Worm (Caenorhabditis elegans) whole organism, late embryonic: ENCODE data around the gene nuo-5.

ENCODE experiments used
- C38D4.7 ChIP-seq: fragments of 200-800 bp; sonication (Bioruptor generic); optimal IDR thresholded peaks from 2 replicates; lab custom pipeline; 2018; ENCODE audit warnings: mild to moderate bottlenecking, missing genetic modification characterization, moderate library complexity, missing compliant biosample characterization
- K09A11.1 ChIP-seq: sonication (generic microtip); optimal IDR thresholded peaks from 2 replicates; lab custom pipeline; 2017; ENCODE audit warnings: antibody characterized with exemption, mild to moderate bottlenecking, missing genetic modification characterization, missing compliant biosample characterization; ENCODE audit not compliant: insufficient read depth
- T23F11.4 ChIP-seq: fragments of 200-800 bp; sonication (Bioruptor generic); optimal IDR thresholded peaks from 2 replicates; lab custom pipeline; 2018; ENCODE audit warnings: mild to moderate bottlenecking, missing genetic modification characterization, missing compliant biosample characterization
- Y22D7AL.16 ChIP-seq: sonication (generic microtip); optimal IDR thresholded peaks from 2 replicates; lab custom pipeline; 2016; ENCODE audit warnings: missing genetic modification characterization, missing compliant biosample characterization
- ceh-18 ChIP-seq: sonication (generic microtip); optimal IDR thresholded peaks from 2 replicates; lab custom pipeline; 2016; ENCODE audit warnings: missing genetic modification characterization, missing compliant biosample characterization
- ceh-2 ChIP-seq: sonication (generic microtip); optimal IDR thresholded peaks from 2 replicates; lab custom pipeline; 2016; ENCODE audit warnings: missing genotype, missing genetic modification characterization, missing compliant biosample characterization
- ceh-22 ChIP-seq: sonication (generic microtip); optimal IDR thresholded peaks from 2 replicates; lab custom pipeline; 2017; ENCODE audit warnings: missing biosample characterization, missing genetic modification characterization
- ceh-30 ChIP-seq: fragments of 150-350 bp; optimal IDR thresholded peaks from 2 replicates; lab custom pipeline; 2014; ENCODE audit warnings: missing biosample characterization, missing genetic modification characterization
- ceh-6 ChIP-seq: fragments of 200-800 bp; sonication (Bioruptor generic); optimal IDR thresholded peaks from 2 replicates; lab custom pipeline; 2018; ENCODE audit warnings: mild to moderate bottlenecking, missing genetic modification characterization, missing compliant biosample characterization
- ceh-9 ChIP-seq: sonication (generic microtip); optimal IDR thresholded peaks from 2 replicates; lab custom pipeline; 2016; ENCODE audit warnings: mild to moderate bottlenecking, missing genetic modification characterization, inconsistent platforms, missing compliant biosample characterization
- dmd-4 ChIP-seq: sonication (generic microtip); optimal IDR thresholded peaks from 2 replicates; lab custom pipeline; 2016; ENCODE audit warnings: borderline replicate concordance, missing genetic modification characterization, missing compliant biosample characterization
- dve-1 ChIP-seq: sonication (generic microtip); optimal IDR thresholded peaks from 2 replicates; lab custom pipeline; 2017; ENCODE audit warnings: antibody characterized with exemption, mild to moderate bottlenecking, missing genetic modification characterization, missing compliant biosample characterization
- elt-4 ChIP-seq: sonication (generic microtip); optimal IDR thresholded peaks from 2 replicates; lab custom pipeline; 2016; ENCODE audit warnings: missing genetic modification characterization, missing compliant biosample characterization
- eyg-1 ChIP-seq: sonication (generic microtip); optimal IDR thresholded peaks from 2 replicates; lab custom pipeline; 2016; ENCODE audit warnings: missing genotype, missing genetic modification characterization, missing compliant biosample characterization
- fkh-10 ChIP-seq: fragments of 150-350 bp; optimal IDR thresholded peaks from 2 replicates; lab custom pipeline; 2014; ENCODE audit warnings: missing biosample characterization, missing genetic modification reagents, missing genetic modification characterization
- gmeb-2 ChIP-seq: sonication (generic microtip); optimal IDR thresholded peaks from 2 replicates; lab custom pipeline; 2016; ENCODE audit warnings: missing genetic modification characterization, inconsistent platforms, missing compliant biosample characterization
- hlh-15 ChIP-seq: sonication (generic microtip); optimal IDR thresholded peaks from 2 replicates; lab custom pipeline; 2016; ENCODE audit warnings: missing genetic modification characterization, missing compliant biosample characterization
- hlh-30 ChIP-seq: sonication (generic microtip); optimal IDR thresholded peaks from 2 replicates; lab custom pipeline; 2017; ENCODE audit warnings: antibody characterized with exemption, missing genetic modification characterization, missing compliant biosample characterization; ENCODE audit not compliant: insufficient read depth
- lin-11 ChIP-seq: fragments of 200-800 bp; sonication (Bioruptor generic); optimal IDR thresholded peaks from 2 replicates; lab custom pipeline; 2018; ENCODE audit warnings: mild to moderate bottlenecking, missing genetic modification characterization, missing compliant biosample characterization
- madf-2 ChIP-seq: sonication (generic microtip); optimal IDR thresholded peaks from 2 replicates; lab custom pipeline; 2017; ENCODE audit warnings: missing genetic modification characterization, missing compliant biosample characterization
- mec-3 ChIP-seq: sonication (generic microtip); optimal IDR thresholded peaks from 2 replicates; lab custom pipeline; 2016; ENCODE audit warnings: borderline replicate concordance, missing genetic modification characterization, missing compliant biosample characterization
- nfya-1 ChIP-seq: sonication (generic microtip); optimal IDR thresholded peaks from 2 replicates; lab custom pipeline; 2017; ENCODE audit warnings: missing genetic modification characterization, mild to moderate bottlenecking, missing compliant biosample characterization, antibody characterized with exemption, moderate library complexity
- nhr-232 ChIP-seq: sonication (generic microtip); optimal IDR thresholded peaks from 2 replicates; lab custom pipeline; 2016; ENCODE audit warnings: missing genetic modification characterization, missing compliant biosample characterization
- npax-4 ChIP-seq: sonication (generic microtip); optimal IDR thresholded peaks from 2 replicates; lab custom pipeline; 2016; ENCODE audit warnings: missing genetic modification characterization, missing compliant biosample characterization
- odd-2 ChIP-seq: sonication (generic microtip); optimal IDR thresholded peaks from 2 replicates; lab custom pipeline; 2017; ENCODE audit warnings: antibody characterized with exemption, mild to moderate bottlenecking, missing genetic modification characterization, missing compliant biosample characterization
- pag-3 ChIP-seq: sonication (generic microtip); optimal IDR thresholded peaks from 2 replicates; lab custom pipeline; 2016; ENCODE audit warnings: missing compliant biosample characterization, missing genetic modification characterization, borderline replicate concordance
- pha-4 ChIP-seq: fragments of 150-350 bp; optimal IDR thresholded peaks from 2 replicates; lab custom pipeline; 2018; ENCODE audit warnings: missing biosample characterization, missing genetic modification reagents, missing genetic modification characterization
- pros-1 ChIP-seq: fragments of 150-350 bp; optimal IDR thresholded peaks from 2 replicates; lab custom pipeline; 2014; ENCODE audit warnings: missing biosample characterization, missing genetic modification reagents, missing genetic modification characterization
- rnt-1 ChIP-seq: sonication (generic microtip); optimal IDR thresholded peaks from 2 replicates; lab custom pipeline; 2016; ENCODE audit warnings: missing genetic modification characterization, missing compliant biosample characterization
- sdc-2 ChIP-seq: sonication (generic microtip); optimal IDR thresholded peaks from 2 replicates; lab custom pipeline; 2016; ENCODE audit warnings: missing genotype, missing genetic modification characterization, missing compliant biosample characterization
- sox-2 ChIP-seq: fragments of 200-800 bp; sonication (Bioruptor generic); IDR thresholded peaks from 2 replicates; pipeline ENCODE4 v1.3.6; 2022; ENCODE audit warnings: missing genetic modification reagents, missing genetic modification characterization, missing compliant biosample characterization
- sox-4 ChIP-seq: sonication (generic microtip); optimal IDR thresholded peaks from 2 replicates; lab custom pipeline; 2017; ENCODE audit warnings: mild to moderate bottlenecking, missing genetic modification characterization, inconsistent platforms, missing compliant biosample characterization
- ttx-3 ChIP-seq: sonication (generic microtip); optimal IDR thresholded peaks from 2 replicates; lab custom pipeline; 2016; ENCODE audit warnings: missing genetic modification reagents, missing genetic modification characterization, missing compliant biosample characterization
- unc-86 ChIP-seq: sonication (generic microtip); optimal IDR thresholded peaks from 2 replicates; lab custom pipeline; 2016; ENCODE audit warnings: missing genetic modification characterization, missing compliant biosample characterization

Gene nuo-5

DNA sequence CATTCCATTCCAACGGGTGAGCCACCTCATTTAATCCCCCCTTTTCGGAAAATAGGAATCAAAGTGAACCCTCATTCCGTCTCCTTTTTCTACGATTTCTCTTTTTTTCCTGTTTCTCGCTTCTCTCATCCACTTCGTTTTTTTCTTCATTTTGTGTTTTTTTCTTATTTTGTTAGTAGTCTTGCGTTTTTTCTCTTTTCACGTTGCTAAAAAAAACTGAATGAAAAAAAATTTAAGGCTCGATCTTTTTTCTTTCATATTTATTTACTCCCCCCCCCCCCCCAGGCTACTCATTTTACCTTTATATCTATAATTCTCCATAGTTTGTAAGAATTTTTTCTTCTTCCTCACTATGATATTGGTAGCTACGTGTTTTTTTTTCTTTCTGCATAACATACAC, 21.1 kb upstream of the nuo-5 start:
- no peak for TF ChIP-seq mec-3 (tag; lab: Kevin White, UChicago)
- TF ChIP-seq odd-2 (tag; lab: Kevin White, UChicago): no peak
- no peak for TF ChIP-seq rnt-1 (tag; lab: Kevin White, UChicago)
- no peak for TF ChIP-seq ceh-18
- no peak for TF ChIP-seq sdc-2
- no peak for TF ChIP-seq K09A11.1 (tag; lab: Kevin White, UChicago)
- no peak for TF ChIP-seq pha-4 (tag; lab: Kevin White, UChicago)
- TF ChIP-seq, all 69 proteins: peak for 0

ce11 chrV:2683497-2683896, 15.3 kb upstream of the nuo-5 start:
- TF ChIP-seq hlh-15 (tag; lab: Kevin White, UChicago): no peak
- TF ChIP-seq pag-3 (tag; lab: Kevin White, UChicago): no peak
- TF ChIP-seq elt-4: no peak
- TF ChIP-seq eyg-1 (tag; lab: Kevin White, UChicago): no peak

DNA sequence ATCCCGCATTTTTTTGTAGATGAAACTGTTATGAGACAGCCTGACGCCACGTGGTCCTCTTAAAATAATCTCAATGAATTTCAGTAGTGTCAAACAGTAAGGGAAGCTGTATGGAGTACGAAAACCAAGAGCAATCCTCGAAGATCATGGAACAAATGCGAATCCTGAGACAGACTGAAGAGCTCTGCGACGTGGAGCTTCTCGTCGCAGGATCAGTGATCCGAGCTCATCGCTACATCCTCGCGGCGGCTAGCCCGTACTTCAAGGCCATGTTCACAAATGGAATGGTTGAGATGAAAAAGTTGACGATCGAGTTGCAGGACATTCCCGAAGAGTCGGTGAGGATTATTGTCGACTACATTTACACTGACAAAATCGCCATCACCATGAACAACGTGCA, 14.5 kb upstream of the nuo-5 start:
- TF ChIP-seq C38D4.7 (GFP tag; lab: Kevin White, UChicago): no peak
- no peak for TF ChIP-seq sox-4 (tag; lab: Kevin White, UChicago)
- TF ChIP-seq nfya-1: no peak
- TF ChIP-seq gmeb-2 (tag; lab: Kevin White, UChicago): no peak
- TF ChIP-seq unc-86: no peak
- no peak for TF ChIP-seq nhr-232
- no peak for TF ChIP-seq ceh-30 (tag; lab: Kevin White, UChicago)
- no peak for TF ChIP-seq npax-4
- TF ChIP-seq ceh-2 (tag; lab: Kevin White, UChicago): no peak
- TF ChIP-seq T23F11.4: no peak
- TF ChIP-seq lin-11 (tag; lab: Kevin White, UChicago): no peak
- no peak for TF ChIP-seq pros-1 (tag; lab: Kevin White, UChicago)
- no peak for TF ChIP-seq pha-4 (tag; lab: Kevin White, UChicago)
- no peak for TF ChIP-seq odd-2 (tag; lab: Kevin White, UChicago)
- TF ChIP-seq, all 69 proteins: peak for 0

DNA sequence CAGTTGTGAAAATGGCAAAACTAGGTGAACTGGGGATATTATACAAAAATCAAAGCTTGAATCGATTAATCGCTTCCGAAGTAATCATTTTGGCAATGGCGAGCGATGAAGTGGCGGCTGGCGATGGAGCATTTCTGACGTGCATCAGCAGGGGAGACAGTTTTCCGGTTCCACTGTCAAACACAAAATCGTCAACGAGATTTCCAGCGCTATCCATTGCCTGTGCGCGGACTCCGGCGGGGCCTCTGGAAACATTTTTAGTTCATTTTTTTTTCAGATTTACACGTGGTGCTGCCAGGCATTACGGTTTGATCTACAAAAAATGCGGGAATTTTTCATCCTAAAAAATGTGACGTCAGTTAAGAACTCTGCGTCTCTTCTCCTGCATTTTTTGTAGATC, 10.2 kb upstream of the nuo-5 start:
- TF ChIP-seq rnt-1 (tag; lab: Kevin White, UChicago): no peak
- no peak for TF ChIP-seq Y22D7AL.16
- no peak for TF ChIP-seq K09A11.1 (tag; lab: Kevin White, UChicago)
- TF ChIP-seq odd-2 (tag; lab: Kevin White, UChicago): no peak
- no peak for TF ChIP-seq gmeb-2 (tag; lab: Kevin White, UChicago)
- no peak for TF ChIP-seq dve-1 (tag; lab: Kevin White, UChicago)
- no peak for TF ChIP-seq ceh-22 (tag; lab: Kevin White, UChicago)

ce11 chrV:2690478-2690877, 8.3 kb upstream of the nuo-5 start:
- TF ChIP-seq sox-2 (GFP tag; lab: Robert Waterston, UW): no peak
- TF ChIP-seq ceh-9: no peak
- no peak for TF ChIP-seq gmeb-2 (tag; lab: Kevin White, UChicago)
- no peak for TF ChIP-seq npax-4
- TF ChIP-seq hlh-30 (tag; lab: Kevin White, UChicago): no peak
- TF ChIP-seq madf-2 (tag; lab: Kevin White, UChicago): no peak
- TF ChIP-seq rnt-1 (tag; lab: Kevin White, UChicago): no peak
- no peak for TF ChIP-seq fkh-10 (GFP tag; lab: Kevin White, UChicago)

DNA sequence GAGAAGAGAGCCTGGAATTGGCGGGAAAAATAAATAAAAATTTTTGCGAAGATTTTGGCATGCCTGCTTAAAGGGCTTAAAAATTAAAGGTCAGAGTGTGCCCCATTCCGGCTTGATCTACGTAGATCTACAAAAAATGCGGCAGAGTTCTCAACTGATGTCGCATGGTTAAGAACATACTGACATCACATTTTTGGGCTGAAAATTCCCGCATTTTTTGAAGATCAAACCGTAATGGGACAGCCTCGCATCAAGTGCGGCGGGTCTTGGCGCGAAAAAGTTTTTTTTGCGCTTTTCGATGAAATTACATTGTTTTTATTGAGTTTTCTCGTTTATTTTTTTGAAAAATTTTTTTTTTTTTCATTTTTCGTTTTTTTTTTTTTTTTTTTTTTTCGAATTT, 7.8 kb upstream of the nuo-5 start:
- no peak for TF ChIP-seq odd-2 (tag; lab: Kevin White, UChicago)
- no peak for TF ChIP-seq Y22D7AL.16
- TF ChIP-seq sox-2 (GFP tag; lab: Robert Waterston, UW): no peak
- TF ChIP-seq ttx-3 (tag; lab: Kevin White, UChicago): no peak
- TF ChIP-seq dve-1 (tag; lab: Kevin White, UChicago): no peak
- TF ChIP-seq dmd-4 (tag; lab: Kevin White, UChicago): no peak
- TF ChIP-seq ceh-6: no peak
- no peak for TF ChIP-seq K09A11.1 (tag; lab: Kevin White, UChicago)
